Worm (Caenorhabditis elegans): ENCODE measurements around the gene amt-1.

ce11 chrX:4550987-4551386, 20.2 kb upstream of the amt-1 start:
- TF ChIP-seq nhr-28 (tag; optimal IDR thresholded peaks at IDR 0.05) (no peak), elt-3 (tag; optimal IDR thresholded peaks at IDR 0.05) (no peak), unc-62 (GFP tag; optimal IDR thresholded peaks at IDR 0.05) (no peak), hlh-1 (tag; optimal IDR thresholded peaks at IDR 0.05) (no peak), drap-1 (GFP tag; optimal IDR thresholded peaks at IDR 0.05) (no peak), nhr-76 (tag; optimal IDR thresholded peaks at IDR 0.05) (no peak), lin-13 (tag; optimal IDR thresholded peaks at IDR 0.05) (no peak), blmp-1 (tag; optimal IDR thresholded peaks at IDR 0.05) (no peak), snpc-4 (tag; optimal IDR thresholded peaks at IDR 0.05) (no peak), sptf-1 (tag; optimal IDR thresholded peaks at IDR 0.05) (no peak), pha-4 (tag; optimal IDR thresholded peaks at IDR 0.05) (no peak), nhr-12 (tag; optimal IDR thresholded peaks at IDR 0.05) (no peak)

Measured in whole organism, mixed stage, embryonic.